Worm (Caenorhabditis elegans) whole organism, mixed stage, embryonic: Measurements from ENCODE around the gene srt-17.

Experiments
- blmp-1 ChIP-seq: fragments of 150-350 bp; optimal IDR thresholded peaks from 2 replicates; lab custom pipeline; 2014; ENCODE audit warnings: missing biosample characterization, missing genetic modification characterization
- ceh-43 ChIP-seq: fragments of 200-800 bp; sonication (Bioruptor generic); optimal IDR thresholded peaks from 2 replicates; lab custom pipeline; 2018; ENCODE audit warnings: mild to moderate bottlenecking, missing genetic modification characterization, moderate library complexity, missing compliant biosample characterization
- elt-3 ChIP-seq: fragments of 150-350 bp; optimal IDR thresholded peaks from 2 replicates; lab custom pipeline; 2014; ENCODE audit warnings: missing biosample characterization, missing genetic modification characterization
- ham-2 ChIP-seq: fragments of 200-800 bp; sonication (Bioruptor generic); optimal IDR thresholded peaks from 2 replicates; lab custom pipeline; 2018; ENCODE audit warnings: mild to moderate bottlenecking, missing genetic modification characterization, missing compliant biosample characterization
- lsy-2 ChIP-seq: fragments of 150-350 bp; optimal IDR thresholded peaks from 2 replicates; lab custom pipeline; 2014; ENCODE audit warnings: missing biosample characterization, missing genetic modification characterization
- nhr-12 ChIP-seq: fragments of 150-350 bp; optimal IDR thresholded peaks from 2 replicates; lab custom pipeline; 2014; ENCODE audit warnings: missing biosample characterization, missing genetic modification characterization
- nhr-28 ChIP-seq: fragments of 150-350 bp; optimal IDR thresholded peaks from 2 replicates; lab custom pipeline; 2014; ENCODE audit warnings: missing biosample characterization, missing genetic modification characterization
- pha-4 ChIP-seq: fragments of 150-350 bp; optimal IDR thresholded peaks from 2 replicates; lab custom pipeline; 2018; ENCODE audit warnings: missing biosample characterization, missing genetic modification reagents, missing genetic modification characterization
- sptf-1 ChIP-seq: sonication (generic microtip); optimal IDR thresholded peaks from 2 replicates; lab custom pipeline; 2017; ENCODE audit warnings: mild to moderate bottlenecking, missing genetic modification characterization, moderate library complexity, missing compliant biosample characterization
- ztf-11 ChIP-seq: fragments of 150-350 bp; optimal IDR thresholded peaks from 2 replicates; lab custom pipeline; 2014; ENCODE audit warnings: missing biosample characterization, missing genetic modification characterization

- no peak for TF ChIP-seq ztf-11 (tag; lab: Kevin White, UChicago)
- TF ChIP-seq blmp-1 (tag; lab: Kevin White, UChicago), result no peak
- TF ChIP-seq sptf-1 (tag; lab: Kevin White, UChicago), result no peak
- no peak for TF ChIP-seq pha-4 (tag; lab: Kevin White, UChicago)
- no peak for TF ChIP-seq nhr-12 (tag; lab: Kevin White, UChicago)
- TF ChIP-seq lsy-2 (tag; lab: Kevin White, UChicago), result no peak
- no peak for TF ChIP-seq ham-2 (GFP tag; lab: Kevin White, UChicago)
- no peak for TF ChIP-seq ceh-43 (GFP tag; lab: Kevin White, UChicago)
- TF ChIP-seq nhr-28 (tag; lab: Kevin White, UChicago), result no peak
- no peak for TF ChIP-seq elt-3 (tag; lab: Kevin White, UChicago)
These were observed 14.6 kb downstream of the srt-17 start, which contains the start of gene nhr-90 for ce11 chrV:610217-610616.
